Worm (Caenorhabditis elegans) whole organism, late embryonic: ENCODE results near the gene pab-2.

Experiments used
- T23F11.4 ChIP-seq: fragments of 200-800 bp; sonication (Bioruptor generic); optimal IDR thresholded peaks from 2 replicates; lab custom pipeline; 2018; ENCODE audit warnings: mild to moderate bottlenecking, missing genetic modification characterization, missing compliant biosample characterization
- ama-1 ChIP-seq: fragments of 150-350 bp; optimal IDR thresholded peaks from 2 replicates; lab custom pipeline; 2014
- dve-1 ChIP-seq: sonication (generic microtip); optimal IDR thresholded peaks from 2 replicates; lab custom pipeline; 2017; ENCODE audit warnings: antibody characterized with exemption, mild to moderate bottlenecking, missing genetic modification characterization, missing compliant biosample characterization
- elt-2 ChIP-seq: sonication (generic microtip); optimal IDR thresholded peaks from 2 replicates; lab custom pipeline; 2016; ENCODE audit warnings: missing genetic modification reagents, missing genetic modification characterization, missing compliant biosample characterization
- pag-3 ChIP-seq: sonication (generic microtip); optimal IDR thresholded peaks from 2 replicates; lab custom pipeline; 2016; ENCODE audit warnings: missing compliant biosample characterization, missing genetic modification characterization, borderline replicate concordance
- pqm-1 ChIP-seq: sonication (generic microtip); optimal IDR thresholded peaks from 2 replicates; lab custom pipeline; 2016; ENCODE audit warnings: missing genetic modification characterization, missing compliant biosample characterization

- TF ChIP-seq pag-3, result no peak
- TF ChIP-seq dve-1, result no peak
- TF ChIP-seq pqm-1 (tag; lab: Kevin White, UChicago), result peak; percentile 1
- TF ChIP-seq ama-1 (lab: Kevin White, UChicago), result no peak
- peak; percentile 27 for TF ChIP-seq elt-2 (tag; lab: Kevin White, UChicago)
- TF ChIP-seq T23F11.4 (GFP tag; lab: Kevin White, UChicago), result no peak
Measured at ce11 chrX:13528630-13529138, 1.5 kb upstream of the pab-2 start, which contains the start of gene F18H3.4.
